Fruit fly (Drosophila melanogaster): Measurements from ENCODE around the gene Dsp1.

dm6 chrX:16313078-16313875 lies 20.1 kb upstream of the Dsp1 start, which contains the start of the genes CG9915 and SWIP:
- no peak for TF ChIP-seq CG8478 (optimal IDR thresholded peaks at IDR 0.05)
- no peak for TF ChIP-seq psq (optimal IDR thresholded peaks at IDR 0.05)
- no peak for TF ChIP-seq usp (GFP tag; optimal IDR thresholded peaks at IDR 0.05)
- TF ChIP-seq EcR (GFP tag; optimal IDR thresholded peaks at IDR 0.05) = no peak
- no peak for TF ChIP-seq Dll (optimal IDR thresholded peaks at IDR 0.05)

Measured in whole organism.